Fruit fly (Drosophila melanogaster) S2 (cell line): ENCODE measurements around the gene Esyt2.

Experiments used
- CG8478 ChIP-seq: fragments of >200 bp; optimal IDR thresholded peaks from 2 replicates; lab custom pipeline; 2018
- CTCF ChIP-seq, 2 experiments: fragments of >200 bp; optimal IDR thresholded peaks; 2 replicates each; lab custom pipeline; 2018

DNA sequence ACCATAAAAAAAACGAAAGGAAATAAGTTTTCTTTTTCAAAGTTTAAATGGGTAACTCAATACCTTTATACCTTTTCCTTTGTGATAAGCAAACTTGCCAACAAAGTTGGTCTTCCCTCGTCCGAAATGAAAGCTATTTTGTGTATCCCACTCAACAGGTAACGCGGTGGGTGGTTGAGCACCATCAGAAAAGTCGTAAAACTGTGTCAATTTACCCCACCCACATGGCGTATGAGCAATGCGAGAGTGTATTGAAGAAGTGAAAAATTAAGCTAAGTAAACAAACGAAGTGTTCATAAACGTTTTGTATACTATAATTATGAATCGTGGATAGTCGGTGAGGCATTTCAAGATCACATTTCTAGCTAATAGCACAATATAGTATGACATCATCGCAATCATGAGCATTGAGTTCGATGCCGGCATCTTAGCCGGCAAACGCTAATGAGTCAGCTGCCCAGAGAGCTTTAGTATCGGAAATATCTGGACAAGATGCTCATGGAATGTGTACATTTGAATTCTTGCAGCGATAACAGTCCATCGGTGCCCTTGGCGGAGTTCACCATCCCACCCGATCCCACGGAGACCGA is 6.4 kb downstream of the Esyt2 start:
- no peak for TF ChIP-seq CG8478
- TF ChIP-seq CTCF (optimal IDR thresholded peaks at IDR 0.05; lab: Kevin White, UChicago): no peak
